Fruit fly (Drosophila melanogaster): ENCODE data around the gene CG42635.
A peak's percentile ranks its signal among the peaks of the same experiment; 100 is the strongest.

CG42635 gene

DNA sequence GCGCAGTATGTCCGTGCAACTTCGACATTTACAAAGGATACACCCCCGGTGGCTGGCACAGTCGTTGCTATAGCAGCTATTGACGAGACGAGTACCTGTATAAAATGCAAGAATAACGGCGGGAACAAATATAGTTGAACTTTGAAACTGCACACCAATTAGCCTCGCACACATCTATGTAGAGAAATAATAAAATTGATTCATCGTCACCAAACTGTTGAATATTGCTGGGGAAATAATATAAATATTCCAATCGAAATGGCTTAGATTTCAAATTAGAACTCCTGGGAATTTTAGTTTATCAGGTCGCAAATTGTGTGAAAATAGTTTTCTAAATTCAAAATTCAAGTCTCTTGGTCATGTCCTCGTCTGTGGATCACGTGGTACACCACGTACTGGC, at the start of gene CG42635, which contains the start of gene CG42634:
Gene CG42635, plus strand, starts transcription at position 301 of the 400 bp plus-strand sequence.
Gene CG42634, plus strand, starts transcription at position 301 of the 400 bp plus-strand sequence.
- TF ChIP-seq usp (GFP tag; optimal IDR thresholded peaks at IDR 0.05), result no peak
- TF ChIP-seq Dll (optimal IDR thresholded peaks at IDR 0.05), result no peak
- no peak for TF ChIP-seq EcR (GFP tag; optimal IDR thresholded peaks at IDR 0.05)
- TF ChIP-seq CG8478 (optimal IDR thresholded peaks at IDR 0.05), result no peak
- no peak for TF ChIP-seq psq (optimal IDR thresholded peaks at IDR 0.05)
- no peak for TF ChIP-seq pan (optimal IDR thresholded peaks at IDR 0.05)

DNA sequence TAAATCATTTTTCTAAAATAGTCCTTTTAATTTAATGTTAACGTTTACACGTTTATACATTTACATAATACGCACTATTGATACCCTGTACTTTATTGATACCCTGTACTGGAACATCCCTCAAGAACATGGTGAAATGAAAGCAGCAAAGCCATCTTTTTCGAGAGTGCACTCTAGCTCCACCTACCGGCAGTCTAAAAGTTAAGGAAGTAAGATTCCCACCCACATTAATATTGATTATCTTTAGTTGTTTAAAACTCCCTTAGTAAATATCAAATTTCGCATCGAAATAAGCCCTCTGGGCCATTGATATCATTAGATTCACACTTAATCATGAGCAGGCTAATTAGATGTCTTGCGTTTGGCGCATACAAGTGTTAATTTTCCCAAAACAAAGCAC, 49.4 kb upstream of the CG42635 start:
- TF ChIP-seq EcR (GFP tag; optimal IDR thresholded peaks at IDR 0.05) (no peak), Dll (optimal IDR thresholded peaks at IDR 0.05) (no peak), usp (GFP tag; optimal IDR thresholded peaks at IDR 0.05) (no peak), pan (optimal IDR thresholded peaks at IDR 0.05) (no peak)

- TF ChIP-seq Dll (optimal IDR thresholded peaks at IDR 0.05) (no peak), CG8478 (optimal IDR thresholded peaks at IDR 0.05) (no peak), pan (optimal IDR thresholded peaks at IDR 0.05) (no peak), EcR (GFP tag; optimal IDR thresholded peaks at IDR 0.05) (no peak), psq (optimal IDR thresholded peaks at IDR 0.05) (no peak), usp (GFP tag; optimal IDR thresholded peaks at IDR 0.05) (no peak)
Observed at dm6 chr2L:17960214-17960613, 47.5 kb upstream of the CG42635 start.

dm6 chr2L:17963071-17963567, 44.6 kb upstream of the CG42635 start, which contains the start of gene CG5674:
TSS of gene CG5674 (plus strand) at chr2L:17963379.
- TF ChIP-seq CG8478 (optimal IDR thresholded peaks at IDR 0.05) (no peak), psq (optimal IDR thresholded peaks at IDR 0.05) (no peak), Dll (optimal IDR thresholded peaks at IDR 0.05) (no peak), EcR (GFP tag; optimal IDR thresholded peaks at IDR 0.05) (no peak), usp (GFP tag; optimal IDR thresholded peaks at IDR 0.05) (no peak), pan (optimal IDR thresholded peaks at IDR 0.05) (no peak)

- TF ChIP-seq psq (optimal IDR thresholded peaks at IDR 0.05) (no peak), EcR (GFP tag; optimal IDR thresholded peaks at IDR 0.05) (no peak), Dll (optimal IDR thresholded peaks at IDR 0.05) (no peak), usp (GFP tag; optimal IDR thresholded peaks at IDR 0.05) (no peak), CG8478 (optimal IDR thresholded peaks at IDR 0.05) (no peak), pan (optimal IDR thresholded peaks at IDR 0.05) (no peak)
Observed at dm6 chr2L:17963710-17964109, 44.0 kb upstream of the CG42635 start.

DNA sequence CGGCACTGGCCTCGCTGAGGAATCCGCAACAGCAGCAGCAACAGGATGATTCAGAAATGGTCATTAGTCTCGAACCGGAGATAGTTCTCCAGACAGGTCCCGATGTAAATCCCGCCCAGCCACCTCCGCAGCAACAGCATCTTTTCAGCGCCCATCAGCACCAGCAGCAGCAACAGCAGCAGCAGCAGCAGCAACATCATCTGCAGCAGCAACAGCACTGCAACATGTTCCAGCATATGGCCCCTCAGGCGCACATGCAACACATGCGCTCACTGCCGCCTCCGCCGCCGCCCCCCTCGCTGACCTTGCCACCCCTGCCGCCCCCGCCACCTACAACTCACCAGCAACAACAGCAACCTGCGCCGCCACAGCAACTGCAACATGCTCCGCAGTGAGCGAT, 34.7 kb upstream of the CG42635 start:
- TF ChIP-seq Dll (optimal IDR thresholded peaks at IDR 0.05) (no peak), pan (optimal IDR thresholded peaks at IDR 0.05) (no peak), CG8478 (optimal IDR thresholded peaks at IDR 0.05) (no peak), EcR (GFP tag; optimal IDR thresholded peaks at IDR 0.05) (no peak), usp (GFP tag; optimal IDR thresholded peaks at IDR 0.05) (no peak), psq (optimal IDR thresholded peaks at IDR 0.05) (no peak)

dm6 chr2L:17982372-17982771, 25.4 kb upstream of the CG42635 start, which contains the start of gene btv:
TSS of gene btv (minus strand) at chr2L:17982472.
- TF ChIP-seq pan (optimal IDR thresholded peaks at IDR 0.05), result no peak
- no peak for TF ChIP-seq Dll (optimal IDR thresholded peaks at IDR 0.05)
- no peak for TF ChIP-seq psq (optimal IDR thresholded peaks at IDR 0.05)
- TF ChIP-seq usp (GFP tag; optimal IDR thresholded peaks at IDR 0.05), result no peak
- no peak for TF ChIP-seq CG8478 (optimal IDR thresholded peaks at IDR 0.05)
- TF ChIP-seq EcR (GFP tag; optimal IDR thresholded peaks at IDR 0.05), result no peak

dm6 chr2L:17986099-17986498, 21.6 kb upstream of the CG42635 start, which contains the start of gene CG5681:
TSS of gene CG5681 (plus strand) at chr2L:17986399.
- TF ChIP-seq CG8478 (optimal IDR thresholded peaks at IDR 0.05) (no peak), Dll (optimal IDR thresholded peaks at IDR 0.05) (no peak), psq (optimal IDR thresholded peaks at IDR 0.05) (no peak), usp (GFP tag; optimal IDR thresholded peaks at IDR 0.05) (no peak), pan (optimal IDR thresholded peaks at IDR 0.05) (no peak), EcR (GFP tag; optimal IDR thresholded peaks at IDR 0.05) (no peak)

DNA sequence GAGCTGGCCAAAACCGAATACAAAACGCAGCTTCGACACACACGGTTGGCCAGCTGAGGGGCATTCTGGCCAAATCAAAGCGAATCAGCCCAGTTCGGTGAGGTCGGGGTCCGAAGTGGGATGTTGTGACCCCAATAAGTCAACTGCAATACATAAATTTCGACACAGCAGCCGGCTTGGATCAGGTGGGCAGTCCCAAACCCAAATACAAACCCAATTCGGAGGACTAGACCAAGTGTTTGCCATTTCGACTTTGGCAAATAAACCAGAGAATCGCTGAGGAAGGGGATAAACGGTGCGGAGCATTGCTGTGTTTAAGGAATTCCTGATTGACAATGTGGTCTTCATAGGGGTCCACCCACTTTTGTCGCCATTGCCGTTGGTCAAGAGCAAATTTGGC, 18.8 kb upstream of the CG42635 start:
- TF ChIP-seq EcR (GFP tag; optimal IDR thresholded peaks at IDR 0.05) (no peak), CG8478 (optimal IDR thresholded peaks at IDR 0.05) (no peak)

DNA sequence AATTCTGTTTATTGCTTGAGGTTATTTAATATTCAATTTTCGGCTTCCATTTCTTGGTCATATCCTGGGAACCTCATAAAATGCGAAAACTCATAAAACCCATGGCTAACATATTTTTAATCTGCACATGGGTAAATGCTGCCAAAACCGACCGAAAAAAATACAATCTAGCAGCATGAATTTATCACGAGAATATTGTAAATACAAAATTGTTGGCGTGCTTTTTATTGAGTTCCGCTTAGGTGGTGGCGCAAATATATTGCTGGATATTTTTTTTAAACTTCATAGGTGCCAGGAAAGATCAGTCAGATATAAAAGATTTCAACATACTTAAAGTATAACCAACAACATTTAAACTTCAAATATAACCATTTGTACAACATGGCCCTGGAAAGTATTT, 17.6 kb upstream of the CG42635 start, which contains the start of gene Prosbeta5R2:
Gene Prosbeta5R2, plus strand, starts transcription at position 301 of the 400 bp plus-strand sequence.
- TF ChIP-seq pan (optimal IDR thresholded peaks at IDR 0.05) (no peak), EcR (GFP tag; optimal IDR thresholded peaks at IDR 0.05) (no peak), psq (optimal IDR thresholded peaks at IDR 0.05) (no peak), usp (GFP tag; optimal IDR thresholded peaks at IDR 0.05) (no peak), Dll (optimal IDR thresholded peaks at IDR 0.05) (no peak), CG8478 (optimal IDR thresholded peaks at IDR 0.05) (no peak)

- no peak for TF ChIP-seq usp (GFP tag; optimal IDR thresholded peaks at IDR 0.05)
- no peak for TF ChIP-seq Dll (optimal IDR thresholded peaks at IDR 0.05)
- TF ChIP-seq pan (optimal IDR thresholded peaks at IDR 0.05), result no peak
- TF ChIP-seq EcR (GFP tag; optimal IDR thresholded peaks at IDR 0.05), result no peak
Observed at dm6 chr2L:17990771-17991170, 17.0 kb upstream of the CG42635 start.

DNA sequence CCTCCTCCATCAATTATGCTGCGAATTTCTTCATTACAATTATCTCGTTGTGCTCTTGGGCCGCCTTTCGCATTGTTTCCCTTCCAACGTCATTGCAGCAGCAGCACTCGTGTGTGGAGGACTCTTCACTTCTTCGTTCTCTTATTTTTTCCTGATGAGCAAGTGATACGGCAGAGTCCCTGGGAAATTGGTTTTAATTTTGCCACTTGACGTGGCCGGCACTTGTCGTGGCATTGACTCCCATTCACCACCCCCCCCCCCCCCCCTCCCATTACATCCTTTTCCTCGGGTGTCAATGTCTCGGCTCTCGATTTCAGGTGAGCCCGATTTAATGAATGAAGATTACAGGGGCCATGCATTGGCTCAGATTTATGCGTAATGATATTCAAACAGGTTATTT, 5.6 kb upstream of the CG42635 start:
- TF ChIP-seq pan (optimal IDR thresholded peaks at IDR 0.05), result no peak
- TF ChIP-seq CG8478 (optimal IDR thresholded peaks at IDR 0.05), result no peak
- peak; percentile 49 for TF ChIP-seq Dll (optimal IDR thresholded peaks at IDR 0.05)

All from whole organism.